Worm (Caenorhabditis elegans) whole organism, young adult: Measurements from ENCODE around the gene F46H5.5.
A peak's percentile ranks its signal among the peaks of the same experiment; 100 is the strongest.

ENCODE experiments used
- B0336.3 ChIP-seq: fragments of 200-800 bp; sonication (Bioruptor generic); IDR thresholded peaks from 2 replicates; pipeline ENCODE4 v1.3.6; 2022; ENCODE audit warnings: missing genetic modification characterization, missing compliant biosample characterization
- C17E4.6 ChIP-seq: fragments of 200-800 bp; sonication (Bioruptor generic); IDR thresholded peaks from 2 replicates; pipeline ENCODE4 v1.3.6; 2022; ENCODE audit warnings: missing genetic modification reagents, missing genetic modification characterization, missing compliant biosample characterization
- K12H6.12 ChIP-seq: fragments of 200-800 bp; sonication (Bioruptor generic); optimal IDR thresholded peaks from 2 replicates; lab custom pipeline; 2018; ENCODE audit warnings: mild to moderate bottlenecking, missing genetic modification characterization, missing compliant biosample characterization
- atf-7 ChIP-seq: sonication (generic microtip); optimal IDR thresholded peaks from 2 replicates; lab custom pipeline; 2017; ENCODE audit warnings: mild to moderate bottlenecking, missing genetic modification characterization, missing compliant biosample characterization
- athp-1 ChIP-seq: sonication (generic microtip); optimal IDR thresholded peaks from 2 replicates; lab custom pipeline; 2017; ENCODE audit warnings: mild to moderate bottlenecking, missing genetic modification characterization, missing compliant biosample characterization
- cebp-1 ChIP-seq, 2 experiments: fragments of 200-800 bp in 1 of 2; sonication (Bioruptor generic) in 1 of 2; sonication (generic microtip) in 1 of 2; IDR thresholded peaks in 1 of 2; optimal IDR thresholded peaks in 1 of 2; 2 replicates each; pipeline versions ENCODE4 v1.3.6 to Lab custom; 2017 to 2022; ENCODE audit warnings: missing compliant biosample characterization in 2 of 2, missing genetic modification characterization in 2 of 2, mild to moderate bottlenecking in 1 of 2, missing genetic modification reagents in 1 of 2, moderate library complexity in 1 of 2
- ceh-58 ChIP-seq: fragments of 200-800 bp; sonication (Bioruptor generic); IDR thresholded peaks from 2 replicates; pipeline ENCODE4 v1.3.6; 2022; ENCODE audit warnings: missing genetic modification characterization, missing compliant biosample characterization
- dox-1 ChIP-seq: fragments of 200-800 bp; sonication (Bioruptor generic); IDR thresholded peaks from 2 replicates; pipeline ENCODE4 v1.3.6; 2022; ENCODE audit warnings: missing genetic modification reagents, missing genetic modification characterization, missing compliant biosample characterization
- dpff-1 ChIP-seq: sonication (generic microtip); optimal IDR thresholded peaks from 2 replicates; lab custom pipeline; 2017; ENCODE audit warnings: mild to moderate bottlenecking, missing genetic modification characterization, missing compliant biosample characterization
- dpl-1 ChIP-seq: fragments of 150-350 bp; optimal IDR thresholded peaks from 2 replicates; lab custom pipeline; 2014; ENCODE audit warnings: missing biosample characterization, missing genetic modification reagents, missing genetic modification characterization
- efl-1 ChIP-seq: fragments of 150-350 bp; optimal IDR thresholded peaks from 2 replicates; lab custom pipeline; 2014; ENCODE audit warnings: missing biosample characterization, missing genetic modification reagents, missing genetic modification characterization
- egl-18 ChIP-seq: fragments of 200-800 bp; sonication (Bioruptor generic); IDR thresholded peaks from 2 replicates; pipeline ENCODE4 v1.3.6; 2022; ENCODE audit warnings: missing genetic modification reagents, missing genetic modification characterization, missing compliant biosample characterization
- ets-4 ChIP-seq: fragments of 200-800 bp; sonication (Bioruptor generic); optimal IDR thresholded peaks from 2 replicates; lab custom pipeline; 2018; ENCODE audit warnings: mild to moderate bottlenecking, missing genetic modification characterization, missing compliant biosample characterization
- hlh-26 ChIP-seq: fragments of 200-800 bp; sonication (Bioruptor generic); conservative IDR thresholded peaks from 2 replicates; pipeline ENCODE4 v1.3.6; 2022; ENCODE audit warnings: missing genetic modification reagents, missing genetic modification characterization, missing compliant biosample characterization
- hmg-1.2 ChIP-seq: fragments of 200-800 bp; sonication (Bioruptor generic); IDR thresholded peaks from 2 replicates; pipeline ENCODE4 v1.3.6; 2022; ENCODE audit warnings: missing genetic modification reagents, missing genetic modification characterization, missing compliant biosample characterization
- hsf-1 ChIP-seq: fragments of 200-800 bp; sonication (Bioruptor generic); IDR thresholded peaks from 2 replicates; pipeline ENCODE4 v1.3.6; 2022; ENCODE audit warnings: missing genetic modification reagents, missing genetic modification characterization, missing compliant biosample characterization
- let-607 ChIP-seq, 2 experiments: fragments of 200-800 bp in 1 of 2; sonication (Bioruptor generic) in 1 of 2; sonication (generic microtip) in 1 of 2; optimal IDR thresholded peaks; 2 replicates each; lab custom pipeline; 2016 to 2018; ENCODE audit warnings: mild to moderate bottlenecking in 2 of 2, missing compliant biosample characterization in 2 of 2, missing genetic modification characterization in 2 of 2, moderate library complexity in 2 of 2, missing genotype in 1 of 2
- lin-40 ChIP-seq: sonication (generic microtip); optimal IDR thresholded peaks from 2 replicates; lab custom pipeline; 2016; ENCODE audit warnings: missing genetic modification characterization, mild to moderate bottlenecking, missing compliant biosample characterization, missing genotype, missing genetic modification reagents
- lir-1 ChIP-seq: fragments of 200-800 bp; sonication (Bioruptor generic); conservative IDR thresholded peaks from 2 replicates; pipeline ENCODE4 v1.3.6; 2022; ENCODE audit warnings: missing genetic modification reagents, missing genetic modification characterization, missing compliant biosample characterization
- madf-10 ChIP-seq: sonication (generic microtip); optimal IDR thresholded peaks from 2 replicates; lab custom pipeline; 2016; ENCODE audit warnings: mild to moderate bottlenecking, missing genetic modification characterization, missing compliant biosample characterization
- nfya-2 ChIP-seq: fragments of 200-800 bp; sonication (Bioruptor generic); IDR thresholded peaks from 2 replicates; pipeline ENCODE4 v1.3.6; 2022; ENCODE audit warnings: missing genetic modification reagents, missing genetic modification characterization, missing compliant biosample characterization
- nhr-120 ChIP-seq: fragments of 200-800 bp; sonication (Bioruptor generic); IDR thresholded peaks from 2 replicates; pipeline ENCODE4 v1.3.6; 2022; ENCODE audit warnings: missing genetic modification characterization, missing compliant biosample characterization
- nhr-179 ChIP-seq: sonication (generic microtip); optimal IDR thresholded peaks from 2 replicates; lab custom pipeline; 2016; ENCODE audit warnings: mild to moderate bottlenecking, missing genetic modification characterization, missing compliant biosample characterization
- nhr-80 ChIP-seq: sonication (generic microtip); optimal IDR thresholded peaks from 2 replicates; lab custom pipeline; 2016; ENCODE audit warnings: missing genetic modification characterization, missing compliant biosample characterization
- pbrm-1 ChIP-seq: fragments of 200-800 bp; sonication (Bioruptor generic); IDR thresholded peaks from 2 replicates; pipeline ENCODE4 v1.3.6; 2022; ENCODE audit warnings: missing genetic modification reagents, missing genetic modification characterization, missing compliant biosample characterization
- pha-4 ChIP-seq: fragments of 150-350 bp; sonication (generic microtip); optimal IDR thresholded peaks from 2 replicates; lab custom pipeline; 2014; ENCODE audit warnings: missing biosample characterization, missing genetic modification reagents, missing genetic modification characterization
- repo-1 ChIP-seq: sonication (generic microtip); optimal IDR thresholded peaks from 2 replicates; lab custom pipeline; 2017; ENCODE audit warnings: mild to moderate bottlenecking, missing genetic modification characterization, missing compliant biosample characterization
- sdz-38 ChIP-seq: sonication (generic microtip); optimal IDR thresholded peaks from 2 replicates; lab custom pipeline; 2016; ENCODE audit warnings: missing genotype, missing genetic modification characterization, missing compliant biosample characterization
- snpc-3.4 ChIP-seq: sonication (generic microtip); optimal IDR thresholded peaks from 2 replicates; lab custom pipeline; 2017; ENCODE audit warnings: missing genetic modification characterization, mild to moderate bottlenecking, missing compliant biosample characterization, antibody characterized with exemption, moderate library complexity, missing genotype, missing genetic modification reagents
- unc-130 ChIP-seq: sonication (generic microtip); optimal IDR thresholded peaks from 2 replicates; lab custom pipeline; 2016; ENCODE audit warnings: missing genetic modification reagents, missing genetic modification characterization, missing compliant biosample characterization
- unc-62 ChIP-seq: fragments of 150-350 bp; optimal IDR thresholded peaks from 2 replicates; lab custom pipeline; 2014; ENCODE audit warnings: missing biosample characterization, missing genetic modification reagents, missing genetic modification characterization
- zfh-2 ChIP-seq: fragments of 200-800 bp; sonication (Bioruptor generic); conservative IDR thresholded peaks from 2 replicates; pipeline ENCODE4 v1.3.6; 2022; ENCODE audit warnings: missing genetic modification reagents, missing genetic modification characterization, missing compliant biosample characterization
- ztf-18 ChIP-seq: sonication (generic microtip); optimal IDR thresholded peaks from 2 replicates; lab custom pipeline; 2016; ENCODE audit warnings: missing genotype, mild to moderate bottlenecking, missing genetic modification characterization, missing compliant biosample characterization
- ztf-22 ChIP-seq: fragments of 200-800 bp; sonication (Bioruptor generic); optimal IDR thresholded peaks from 2 replicates; lab custom pipeline; 2018; ENCODE audit warnings: mild to moderate bottlenecking, missing genetic modification characterization, moderate library complexity, missing compliant biosample characterization
- ztf-6 ChIP-seq: fragments of 200-800 bp; sonication (Bioruptor generic); IDR thresholded peaks from 2 replicates; pipeline ENCODE4 v1.3.6; 2022; ENCODE audit warnings: missing genetic modification reagents, missing genetic modification characterization, missing compliant biosample characterization

F46H5.5 gene

DNA sequence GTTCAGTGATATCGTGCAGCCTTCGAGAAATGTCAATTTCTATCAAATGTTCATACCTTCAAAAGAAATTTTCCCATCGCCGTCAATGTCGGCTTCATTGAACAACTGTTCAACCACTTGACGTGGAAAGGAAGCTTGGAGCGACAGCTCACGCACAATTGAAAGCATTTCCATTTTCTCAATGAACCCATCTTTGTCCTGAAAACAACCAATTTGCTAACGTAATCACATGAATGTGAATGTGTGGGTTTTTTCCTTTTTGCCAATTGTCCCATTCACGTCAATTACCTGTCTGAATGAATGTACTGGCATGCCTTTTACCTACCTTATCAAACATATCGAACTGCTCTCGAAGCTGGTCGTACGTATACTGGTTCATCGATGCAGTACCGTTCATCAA is 39.5 kb upstream of the F46H5.5 start:
- TF ChIP-seq unc-62 (GFP tag; lab: Kevin White, UChicago) (peak; percentile 29), nfya-2 (GFP tag; lab: Robert Waterston, UW) (no peak), cebp-1 (GFP tag; IDR thresholded peaks at IDR 0.05; lab: Robert Waterston, UW) (no peak), cebp-1 (tag; optimal IDR thresholded peaks at IDR 0.05; lab: Kevin White, UChicago) (peak; percentile 39), atf-7 (tag; lab: Kevin White, UChicago) (peak; percentile 44), hmg-1.2 (0 out of 2 replicates have a peak, but pooled peaks have one; percentile 17), sdz-38 (tag; lab: Kevin White, UChicago) (no peak), B0336.3 (peak; percentile 53; the same call in 1 of the 2 replicates), zfh-2 (no peak), athp-1 (no peak), madf-10 (no peak), C17E4.6 (GFP tag; lab: Robert Waterston, UW) (no peak), nhr-80 (tag; lab: Kevin White, UChicago) (peak; percentile 96), ztf-22 (GFP tag; lab: Kevin White, UChicago) (peak; percentile 53), unc-130 (GFP tag; lab: Kevin White, UChicago) (no peak), pbrm-1 (0 out of 2 replicates have a peak, but pooled peaks have one; percentile 36), ets-4 (GFP tag; lab: Kevin White, UChicago) (peak; percentile 26), dox-1 (peak; percentile 60), let-607 (tag; optimal IDR thresholded peaks at IDR 0.05; lab: Kevin White, UChicago) (peak; percentile 78 to 91), hlh-26 (GFP tag; lab: Robert Waterston, UW) (no peak)
- TF ChIP-seq, all 124 proteins: peak for 11

DNA sequence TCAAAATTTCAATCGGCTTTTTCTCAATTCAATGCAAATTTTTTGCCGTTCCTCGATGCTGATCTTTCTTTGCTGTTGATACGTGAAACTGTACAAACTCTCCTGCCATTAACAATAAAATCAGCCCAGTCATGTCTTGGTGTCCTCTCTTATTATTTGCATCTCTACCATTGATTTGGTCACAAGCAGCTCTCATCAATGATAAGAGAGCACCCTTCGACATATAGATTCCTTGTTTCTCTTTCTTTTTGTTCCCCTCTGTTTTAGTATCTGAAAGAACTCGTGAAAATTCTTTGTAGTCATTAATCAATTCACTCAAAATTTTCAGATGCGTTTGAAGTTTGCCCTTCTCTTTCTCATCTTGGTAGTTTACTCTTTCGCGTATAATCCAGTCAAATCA is 35.0 kb upstream of the F46H5.5 start, which contains the start of gene lron-7:
lron-7 (plus strand) TSS at position 323 of the 400 bp plus-strand sequence.
- TF ChIP-seq hsf-1 (GFP tag; lab: Robert Waterston, UW) (no peak), nhr-80 (tag; lab: Kevin White, UChicago) (peak; percentile 65), efl-1 (GFP tag; lab: Kevin White, UChicago) (no peak)

- TF ChIP-seq nhr-80 (tag; lab: Kevin White, UChicago) (peak; percentile 62), dpff-1 (tag; lab: Kevin White, UChicago) (no peak), let-607 (tag; optimal IDR thresholded peaks at IDR 0.05; lab: Kevin White, UChicago) (peak; percentile 74 to 77), unc-62 (GFP tag; lab: Kevin White, UChicago) (peak; percentile 89), ztf-6 (no peak), atf-7 (tag; lab: Kevin White, UChicago) (peak; percentile 65), pha-4 (tag; lab: Kevin White, UChicago) (peak; percentile 68)
Observed at ce11 chrX:7290859-7291628, 34.3 kb upstream of the F46H5.5 start.

DNA sequence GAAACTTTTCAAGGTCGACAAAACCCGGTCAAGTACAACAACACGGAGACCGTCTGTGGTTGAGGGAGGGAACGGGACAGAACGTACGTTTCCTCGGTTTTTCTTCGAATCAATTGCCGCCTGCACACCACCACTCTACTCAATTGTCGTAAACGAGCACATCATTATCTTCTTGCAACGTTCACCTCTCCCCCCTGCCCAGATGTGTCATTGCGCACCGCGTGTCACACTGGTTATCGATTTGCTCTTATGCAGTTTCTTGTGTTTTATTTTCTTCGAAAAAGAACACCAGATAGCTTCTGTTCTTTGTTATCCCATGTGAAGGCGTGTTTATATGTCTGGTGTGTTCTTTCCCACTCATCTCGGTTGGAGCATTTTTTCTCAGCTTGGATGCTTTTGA is 32.8 kb upstream of the F46H5.5 start:
- TF ChIP-seq nhr-120 (GFP tag; lab: Robert Waterston, UW) (no peak), snpc-3.4 (no peak), lin-40 (tag; lab: Kevin White, UChicago) (no peak), ceh-58 (no peak)
- TF ChIP-seq, all 124 proteins: peak for 0

- TF ChIP-seq dpl-1 (GFP tag; lab: Kevin White, UChicago) (no peak), ztf-18 (no peak), dpff-1 (tag; lab: Kevin White, UChicago) (no peak), lin-40 (tag; lab: Kevin White, UChicago) (peak; percentile 46), lir-1 (no peak), ztf-22 (GFP tag; lab: Kevin White, UChicago) (no peak), K12H6.12 (tag; lab: Kevin White, UChicago) (peak; percentile 74), nhr-179 (tag; lab: Kevin White, UChicago) (no peak), repo-1 (tag; lab: Kevin White, UChicago) (no peak), egl-18 (GFP tag; lab: Robert Waterston, UW) (no peak), cebp-1 (GFP tag; IDR thresholded peaks at IDR 0.05; lab: Robert Waterston, UW) (no peak), cebp-1 (tag; optimal IDR thresholded peaks at IDR 0.05; lab: Kevin White, UChicago) (peak; percentile 72), hmg-1.2 (peak; percentile 10; the same call in 1 of the 2 replicates), pha-4 (tag; lab: Kevin White, UChicago) (no peak)
Observed at ce11 chrX:7284724-7285184, 28.0 kb upstream of the F46H5.5 start.
